Worm (Caenorhabditis elegans): ENCODE measurements around the gene C48B4.8.

The C48B4.8 gene

DNA sequence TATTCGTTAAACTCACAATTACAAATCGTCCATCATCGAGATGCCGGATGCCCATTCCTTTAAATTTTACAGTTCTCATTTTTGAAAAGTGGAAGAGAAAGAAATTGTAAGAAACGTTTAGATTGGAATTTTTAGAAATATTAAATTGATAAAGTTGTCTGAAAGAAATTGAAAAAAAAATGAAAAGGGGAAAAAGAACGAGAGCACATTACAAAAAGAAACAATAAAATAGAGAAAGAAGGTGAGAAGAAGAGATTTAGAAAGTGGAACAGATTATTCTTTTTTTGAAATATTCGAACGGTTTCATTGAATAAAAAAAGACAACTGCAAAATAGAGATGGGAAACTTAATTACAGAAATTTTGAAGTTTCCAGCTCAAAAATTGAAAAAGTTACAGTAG lies at the start of gene C48B4.8:
Gene C48B4.8, minus strand, starts transcription at position 101 of the 400 bp plus-strand sequence.
- TF ChIP-seq ref-1 (GFP tag; conservative IDR thresholded peaks at IDR 0.05) (no peak), ztf-23 (GFP tag; IDR thresholded peaks at IDR 0.05) (no peak), T22C8.4 (GFP tag; IDR thresholded peaks at IDR 0.05) (no peak), tab-1 (GFP tag; IDR thresholded peaks at IDR 0.05) (no peak), ztf-29 (GFP tag; IDR thresholded peaks at IDR 0.05) (no peak), cog-1 (tag; optimal IDR thresholded peaks at IDR 0.05) (no peak), med-1 (GFP tag; optimal IDR thresholded peaks at IDR 0.05; ENCODE audit: insufficient read depth) (no peak), flt-1 (GFP tag; IDR thresholded peaks at IDR 0.05) (no peak), klf-2 (GFP tag; conservative IDR thresholded peaks at IDR 0.05) (no peak)

- no peak for TF ChIP-seq flt-1 (GFP tag; IDR thresholded peaks at IDR 0.05)
- TF ChIP-seq klf-2 (GFP tag; conservative IDR thresholded peaks at IDR 0.05), result no peak
- no peak for TF ChIP-seq ztf-29 (GFP tag; IDR thresholded peaks at IDR 0.05)
- TF ChIP-seq ztf-23 (GFP tag; IDR thresholded peaks at IDR 0.05), result no peak
- no peak for TF ChIP-seq ref-1 (GFP tag; conservative IDR thresholded peaks at IDR 0.05)
- TF ChIP-seq med-1 (GFP tag; optimal IDR thresholded peaks at IDR 0.05; ENCODE audit: insufficient read depth), result no peak
- TF ChIP-seq cog-1 (tag; optimal IDR thresholded peaks at IDR 0.05), result no peak
- no peak for TF ChIP-seq tab-1 (GFP tag; IDR thresholded peaks at IDR 0.05)
- no peak for TF ChIP-seq T22C8.4 (GFP tag; IDR thresholded peaks at IDR 0.05)
Observed at ce11 chrIII:9608650-9609049, 47.6 kb upstream of the C48B4.8 start, which contains the start of gene clec-161. Gene clec-161, minus strand, starts transcription at chrIII:9608750.

DNA sequence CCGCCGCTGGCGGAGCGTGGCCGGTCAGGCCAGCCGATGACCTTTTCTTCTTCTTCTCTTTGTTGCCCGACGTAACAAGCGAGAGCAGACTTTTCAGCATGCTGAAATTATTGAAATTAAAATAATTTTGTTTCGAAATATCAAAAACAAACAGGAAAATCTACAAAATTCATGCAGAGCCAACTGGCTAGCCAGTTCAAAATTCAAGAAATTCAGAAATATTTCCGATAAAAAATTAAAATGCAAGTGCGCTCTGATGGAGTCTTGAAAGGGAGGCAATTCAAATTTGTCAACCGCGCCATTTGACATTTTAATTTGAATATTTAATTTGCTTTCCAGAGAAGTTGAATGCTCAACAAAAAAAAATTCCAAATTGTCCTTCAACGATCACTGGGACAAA lies 39.6 kb upstream of the C48B4.8 start, which contains the start of gene F58A4.2:
Gene F58A4.2, minus strand, starts transcription at position 101 of the 400 bp plus-strand sequence.
- no peak for TF ChIP-seq T22C8.4 (GFP tag; IDR thresholded peaks at IDR 0.05)
- TF ChIP-seq tab-1 (GFP tag; IDR thresholded peaks at IDR 0.05), result no peak
- no peak for TF ChIP-seq ztf-23 (GFP tag; IDR thresholded peaks at IDR 0.05)
- no peak for TF ChIP-seq med-1 (GFP tag; optimal IDR thresholded peaks at IDR 0.05; ENCODE audit: insufficient read depth)
- TF ChIP-seq ztf-29 (GFP tag; IDR thresholded peaks at IDR 0.05), result no peak
- TF ChIP-seq flt-1 (GFP tag; IDR thresholded peaks at IDR 0.05), result no peak

- TF ChIP-seq ztf-29 (GFP tag; IDR thresholded peaks at IDR 0.05) (no peak), ztf-23 (GFP tag; IDR thresholded peaks at IDR 0.05) (no peak), cog-1 (tag; optimal IDR thresholded peaks at IDR 0.05) (no peak), klf-2 (GFP tag; conservative IDR thresholded peaks at IDR 0.05) (no peak), ref-1 (GFP tag; conservative IDR thresholded peaks at IDR 0.05) (no peak), T22C8.4 (GFP tag; IDR thresholded peaks at IDR 0.05) (no peak), med-1 (GFP tag; optimal IDR thresholded peaks at IDR 0.05; ENCODE audit: insufficient read depth) (no peak), flt-1 (GFP tag; IDR thresholded peaks at IDR 0.05) (no peak), tab-1 (GFP tag; IDR thresholded peaks at IDR 0.05) (no peak)
Observed at ce11 chrIII:9598168-9598567, 37.1 kb upstream of the C48B4.8 start, which contains the start of gene F58A4.1. Gene F58A4.1, plus strand, starts transcription at chrIII:9598468.

DNA sequence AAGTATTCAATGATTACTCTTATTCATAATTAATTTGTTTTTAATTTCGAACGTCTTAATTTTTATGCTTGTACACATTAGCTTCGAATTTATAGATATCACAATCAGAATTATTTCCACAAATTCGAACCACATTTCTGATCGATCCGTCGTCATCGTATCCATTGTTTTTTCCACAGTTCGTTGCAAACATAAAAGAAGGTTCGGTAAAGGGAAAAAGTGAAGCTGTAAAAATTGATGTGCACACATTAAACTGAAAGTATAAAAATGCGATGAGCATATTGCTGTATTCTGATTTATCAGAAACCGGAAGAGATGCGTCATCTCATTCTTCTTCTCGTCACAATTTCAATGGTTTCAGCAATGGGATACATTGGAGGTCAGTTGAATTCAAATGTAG lies 36.0 kb upstream of the C48B4.8 start, which contains the start of gene C48B4.12:
Gene C48B4.12, plus strand, starts transcription at position 301 of the 400 bp plus-strand sequence.
- TF ChIP-seq ref-1 (GFP tag; conservative IDR thresholded peaks at IDR 0.05) (no peak), med-1 (GFP tag; optimal IDR thresholded peaks at IDR 0.05; ENCODE audit: insufficient read depth) (no peak), ztf-23 (GFP tag; IDR thresholded peaks at IDR 0.05) (no peak), klf-2 (GFP tag; conservative IDR thresholded peaks at IDR 0.05) (no peak), flt-1 (GFP tag; IDR thresholded peaks at IDR 0.05) (no peak), cog-1 (tag; optimal IDR thresholded peaks at IDR 0.05) (no peak), tab-1 (GFP tag; IDR thresholded peaks at IDR 0.05) (no peak), T22C8.4 (GFP tag; IDR thresholded peaks at IDR 0.05) (no peak), ztf-29 (GFP tag; IDR thresholded peaks at IDR 0.05) (no peak)

DNA sequence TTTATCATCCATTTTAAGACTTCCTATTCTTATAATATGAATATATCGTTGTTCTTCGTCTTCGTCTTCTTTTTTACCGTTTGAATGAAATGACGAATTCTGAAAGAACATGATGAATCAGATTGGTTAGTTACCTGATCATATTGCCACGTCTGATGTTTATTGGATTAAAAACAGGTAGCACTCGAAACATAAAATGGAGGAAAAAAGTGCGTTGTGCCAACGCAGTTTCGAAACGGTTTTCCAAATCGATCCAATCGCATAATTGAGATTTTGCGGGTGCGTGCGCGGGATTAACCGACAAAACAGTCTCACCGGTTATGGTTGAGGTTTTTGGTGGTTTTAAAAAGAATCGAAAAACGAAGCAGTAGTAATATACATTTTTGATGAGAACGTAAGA lies 34.5 kb upstream of the C48B4.8 start, which contains the start of gene rom-2:
Gene rom-2, minus strand, starts transcription at position 101 of the 400 bp plus-strand sequence.
- TF ChIP-seq flt-1 (GFP tag; IDR thresholded peaks at IDR 0.05), result no peak
- no peak for TF ChIP-seq cog-1 (tag; optimal IDR thresholded peaks at IDR 0.05)
- TF ChIP-seq ref-1 (GFP tag; conservative IDR thresholded peaks at IDR 0.05), result no peak
- TF ChIP-seq ztf-23 (GFP tag; IDR thresholded peaks at IDR 0.05), result no peak
- no peak for TF ChIP-seq klf-2 (GFP tag; conservative IDR thresholded peaks at IDR 0.05)
- no peak for TF ChIP-seq ztf-29 (GFP tag; IDR thresholded peaks at IDR 0.05)
- TF ChIP-seq med-1 (GFP tag; optimal IDR thresholded peaks at IDR 0.05; ENCODE audit: insufficient read depth), result no peak
- no peak for TF ChIP-seq tab-1 (GFP tag; IDR thresholded peaks at IDR 0.05)
- no peak for TF ChIP-seq T22C8.4 (GFP tag; IDR thresholded peaks at IDR 0.05)

DNA sequence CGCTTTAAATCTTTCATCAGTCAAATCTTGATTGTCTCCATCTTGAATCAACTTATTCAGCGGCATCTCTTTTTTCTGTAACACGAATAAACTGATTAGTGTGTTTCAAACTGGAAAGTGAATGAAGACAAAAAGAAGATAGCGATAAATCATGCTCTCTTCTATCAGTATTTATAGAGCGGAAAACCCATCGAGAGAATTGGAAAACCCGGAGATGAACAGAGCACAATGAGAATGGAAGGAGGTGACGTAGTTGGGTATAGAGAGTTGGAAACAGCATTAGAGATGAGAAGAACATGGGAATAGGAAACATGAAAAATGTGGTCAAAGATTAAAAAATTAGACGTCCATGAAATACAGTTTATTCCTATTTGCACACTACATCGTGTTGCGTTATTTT lies 31.1 kb upstream of the C48B4.8 start, which contains the start of gene acox-1.5:
Gene acox-1.5, minus strand, starts transcription at position 75 of the 400 bp plus-strand sequence.
- no peak for TF ChIP-seq tab-1 (GFP tag; IDR thresholded peaks at IDR 0.05)
- TF ChIP-seq ref-1 (GFP tag; conservative IDR thresholded peaks at IDR 0.05), result no peak

ce11 chrIII:9590212-9590611 lies 29.2 kb upstream of the C48B4.8 start:
- TF ChIP-seq T22C8.4 (GFP tag; IDR thresholded peaks at IDR 0.05) (no peak), cog-1 (tag; optimal IDR thresholded peaks at IDR 0.05) (no peak), tab-1 (GFP tag; IDR thresholded peaks at IDR 0.05) (no peak), ztf-23 (GFP tag; IDR thresholded peaks at IDR 0.05) (no peak), flt-1 (GFP tag; IDR thresholded peaks at IDR 0.05) (no peak), klf-2 (GFP tag; conservative IDR thresholded peaks at IDR 0.05) (no peak), ref-1 (GFP tag; conservative IDR thresholded peaks at IDR 0.05) (no peak), med-1 (GFP tag; optimal IDR thresholded peaks at IDR 0.05; ENCODE audit: insufficient read depth) (no peak), ztf-29 (GFP tag; IDR thresholded peaks at IDR 0.05) (no peak)

DNA sequence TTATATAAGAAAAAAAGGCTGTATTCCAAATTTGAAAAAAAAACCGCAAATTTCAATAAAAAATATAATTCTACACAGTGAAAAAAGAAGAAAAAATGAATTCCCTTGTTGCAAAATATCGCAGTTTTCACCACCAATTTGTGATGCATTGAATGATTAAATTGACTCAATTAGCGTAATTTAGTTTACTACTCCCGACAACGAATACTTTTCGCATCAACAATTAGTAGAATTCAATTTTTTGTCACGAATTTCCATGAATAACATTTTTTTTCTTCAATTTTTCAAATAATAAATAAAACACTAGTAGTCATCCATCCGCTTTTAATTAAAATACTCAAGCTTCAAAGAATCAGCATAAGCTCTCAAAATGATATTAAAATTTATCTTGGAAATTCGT lies 24.3 kb upstream of the C48B4.8 start:
- TF ChIP-seq ztf-29 (GFP tag; IDR thresholded peaks at IDR 0.05) (no peak), cog-1 (tag; optimal IDR thresholded peaks at IDR 0.05) (no peak), med-1 (GFP tag; optimal IDR thresholded peaks at IDR 0.05; ENCODE audit: insufficient read depth) (no peak), klf-2 (GFP tag; conservative IDR thresholded peaks at IDR 0.05) (no peak), ref-1 (GFP tag; conservative IDR thresholded peaks at IDR 0.05) (no peak), ztf-23 (GFP tag; IDR thresholded peaks at IDR 0.05) (no peak), tab-1 (GFP tag; IDR thresholded peaks at IDR 0.05) (no peak), flt-1 (GFP tag; IDR thresholded peaks at IDR 0.05) (no peak), T22C8.4 (GFP tag; IDR thresholded peaks at IDR 0.05) (no peak)

DNA sequence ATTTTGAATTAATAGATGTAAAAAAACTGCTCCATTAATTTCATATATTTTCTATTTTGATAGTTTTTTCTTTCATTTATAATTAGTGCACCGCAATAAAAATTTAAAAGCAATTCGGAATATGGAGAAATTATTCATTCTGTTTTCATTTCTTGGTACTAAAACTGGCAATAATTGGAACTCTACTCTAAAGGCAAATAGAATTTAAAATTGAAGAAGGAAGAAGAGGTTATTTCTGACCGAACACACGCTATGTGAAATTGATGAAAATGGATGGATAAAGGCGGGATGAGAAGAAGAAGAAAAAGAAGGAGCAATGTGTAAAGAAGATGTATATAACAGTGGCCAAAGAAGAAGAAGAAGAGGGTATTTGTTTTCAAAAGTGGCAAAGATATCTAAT lies 22.2 kb upstream of the C48B4.8 start:
- TF ChIP-seq klf-2 (GFP tag; conservative IDR thresholded peaks at IDR 0.05), result no peak
- no peak for TF ChIP-seq cog-1 (tag; optimal IDR thresholded peaks at IDR 0.05)
- TF ChIP-seq ztf-29 (GFP tag; IDR thresholded peaks at IDR 0.05), result no peak
- no peak for TF ChIP-seq tab-1 (GFP tag; IDR thresholded peaks at IDR 0.05)
- no peak for TF ChIP-seq ref-1 (GFP tag; conservative IDR thresholded peaks at IDR 0.05)
- no peak for TF ChIP-seq med-1 (GFP tag; optimal IDR thresholded peaks at IDR 0.05; ENCODE audit: insufficient read depth)

All from whole organism, midembryonic.